Worm (Caenorhabditis elegans) whole organism, late embryonic: ENCODE results near the gene F28H7.2.

Source experiments
- C38D4.7 ChIP-seq: fragments of 200-800 bp; sonication (Bioruptor generic); optimal IDR thresholded peaks from 2 replicates; lab custom pipeline; 2018; ENCODE audit warnings: mild to moderate bottlenecking, missing genetic modification characterization, moderate library complexity, missing compliant biosample characterization
- F13H6.1 ChIP-seq: sonication (generic microtip); optimal IDR thresholded peaks from 2 replicates; lab custom pipeline; 2016; ENCODE audit warnings: missing genetic modification characterization, missing compliant biosample characterization
- ahr-1 ChIP-seq: sonication (generic microtip); optimal IDR thresholded peaks from 2 replicates; lab custom pipeline; 2016; ENCODE audit warnings: missing genetic modification characterization, missing compliant biosample characterization
- ama-1 ChIP-seq: fragments of 150-350 bp; optimal IDR thresholded peaks from 2 replicates; lab custom pipeline; 2014
- ceh-14 ChIP-seq: sonication (generic microtip); optimal IDR thresholded peaks from 2 replicates; lab custom pipeline; 2016; ENCODE audit warnings: missing genotype, missing genetic modification characterization, missing compliant biosample characterization
- ceh-18 ChIP-seq: sonication (generic microtip); optimal IDR thresholded peaks from 2 replicates; lab custom pipeline; 2016; ENCODE audit warnings: missing genetic modification characterization, missing compliant biosample characterization
- ceh-22 ChIP-seq: sonication (generic microtip); optimal IDR thresholded peaks from 2 replicates; lab custom pipeline; 2017; ENCODE audit warnings: missing biosample characterization, missing genetic modification characterization
- ceh-30 ChIP-seq: fragments of 150-350 bp; optimal IDR thresholded peaks from 2 replicates; lab custom pipeline; 2014; ENCODE audit warnings: missing biosample characterization, missing genetic modification characterization
- ceh-31 ChIP-seq: sonication (generic microtip); optimal IDR thresholded peaks from 2 replicates; lab custom pipeline; 2016; ENCODE audit warnings: missing genetic modification characterization, missing compliant biosample characterization
- ceh-34 ChIP-seq: sonication (generic microtip); optimal IDR thresholded peaks from 2 replicates; lab custom pipeline; 2016; ENCODE audit warnings: mild to moderate bottlenecking, missing genetic modification characterization, missing compliant biosample characterization
- ceh-45 ChIP-seq: fragments of 200-800 bp; sonication (Bioruptor generic); IDR thresholded peaks from 2 replicates; pipeline ENCODE4 v1.3.6; 2022; ENCODE audit warnings: missing genetic modification reagents, missing genetic modification characterization, missing compliant biosample characterization
- ceh-6 ChIP-seq: fragments of 200-800 bp; sonication (Bioruptor generic); optimal IDR thresholded peaks from 2 replicates; lab custom pipeline; 2018; ENCODE audit warnings: mild to moderate bottlenecking, missing genetic modification characterization, missing compliant biosample characterization
- ceh-9 ChIP-seq: sonication (generic microtip); optimal IDR thresholded peaks from 2 replicates; lab custom pipeline; 2016; ENCODE audit warnings: mild to moderate bottlenecking, missing genetic modification characterization, inconsistent platforms, missing compliant biosample characterization
- che-1 ChIP-seq: sonication (generic microtip); optimal IDR thresholded peaks from 2 replicates; lab custom pipeline; 2016; ENCODE audit warnings: mild to moderate bottlenecking, missing genetic modification characterization, missing compliant biosample characterization
- dve-1 ChIP-seq: sonication (generic microtip); optimal IDR thresholded peaks from 2 replicates; lab custom pipeline; 2017; ENCODE audit warnings: antibody characterized with exemption, mild to moderate bottlenecking, missing genetic modification characterization, missing compliant biosample characterization
- elt-2 ChIP-seq: sonication (generic microtip); optimal IDR thresholded peaks from 2 replicates; lab custom pipeline; 2016; ENCODE audit warnings: missing genetic modification reagents, missing genetic modification characterization, missing compliant biosample characterization
- ets-4 ChIP-seq: sonication (generic microtip); optimal IDR thresholded peaks from 2 replicates; lab custom pipeline; 2016; ENCODE audit warnings: missing genetic modification characterization, missing compliant biosample characterization
- hlh-15 ChIP-seq: sonication (generic microtip); optimal IDR thresholded peaks from 2 replicates; lab custom pipeline; 2016; ENCODE audit warnings: missing genetic modification characterization, missing compliant biosample characterization
- hlh-30 ChIP-seq: sonication (generic microtip); optimal IDR thresholded peaks from 2 replicates; lab custom pipeline; 2017; ENCODE audit warnings: antibody characterized with exemption, missing genetic modification characterization, missing compliant biosample characterization; ENCODE audit not compliant: insufficient read depth
- hlh-6 ChIP-seq: sonication (generic microtip); optimal IDR thresholded peaks from 2 replicates; lab custom pipeline; 2016; ENCODE audit warnings: missing genotype, missing genetic modification characterization, missing compliant biosample characterization
- hlh-8 ChIP-seq: sonication (generic microtip); optimal IDR thresholded peaks from 2 replicates; lab custom pipeline; 2016; ENCODE audit warnings: missing genotype, missing genetic modification characterization, missing compliant biosample characterization
- madf-2 ChIP-seq: sonication (generic microtip); optimal IDR thresholded peaks from 2 replicates; lab custom pipeline; 2017; ENCODE audit warnings: missing genetic modification characterization, missing compliant biosample characterization
- nfya-1 ChIP-seq: sonication (generic microtip); optimal IDR thresholded peaks from 2 replicates; lab custom pipeline; 2017; ENCODE audit warnings: missing genetic modification characterization, mild to moderate bottlenecking, missing compliant biosample characterization, antibody characterized with exemption, moderate library complexity
- nhr-11 ChIP-seq: fragments of 150-350 bp; optimal IDR thresholded peaks from 2 replicates; lab custom pipeline; 2014; ENCODE audit warnings: missing biosample characterization, missing genetic modification characterization
- npax-4 ChIP-seq: sonication (generic microtip); optimal IDR thresholded peaks from 2 replicates; lab custom pipeline; 2016; ENCODE audit warnings: missing genetic modification characterization, missing compliant biosample characterization
- odd-2 ChIP-seq: sonication (generic microtip); optimal IDR thresholded peaks from 2 replicates; lab custom pipeline; 2017; ENCODE audit warnings: antibody characterized with exemption, mild to moderate bottlenecking, missing genetic modification characterization, missing compliant biosample characterization
- pag-3 ChIP-seq: sonication (generic microtip); optimal IDR thresholded peaks from 2 replicates; lab custom pipeline; 2016; ENCODE audit warnings: missing compliant biosample characterization, missing genetic modification characterization, borderline replicate concordance
- pat-9 ChIP-seq: fragments of 200-800 bp; sonication (Bioruptor generic); optimal IDR thresholded peaks from 2 replicates; lab custom pipeline; 2018; ENCODE audit warnings: mild to moderate bottlenecking, missing genetic modification characterization, moderate library complexity, missing compliant biosample characterization
- pha-2 ChIP-seq: sonication (generic microtip); optimal IDR thresholded peaks from 2 replicates; lab custom pipeline; 2017; ENCODE audit warnings: mild to moderate bottlenecking, missing genetic modification characterization, missing compliant biosample characterization
- pqm-1 ChIP-seq: sonication (generic microtip); optimal IDR thresholded peaks from 2 replicates; lab custom pipeline; 2016; ENCODE audit warnings: missing genetic modification characterization, missing compliant biosample characterization
- pros-1 ChIP-seq: fragments of 150-350 bp; optimal IDR thresholded peaks from 2 replicates; lab custom pipeline; 2014; ENCODE audit warnings: missing biosample characterization, missing genetic modification reagents, missing genetic modification characterization
- ref-2 ChIP-seq: sonication (generic microtip); optimal IDR thresholded peaks from 2 replicates; lab custom pipeline; 2016; ENCODE audit warnings: missing genetic modification characterization, missing compliant biosample characterization
- rnt-1 ChIP-seq: sonication (generic microtip); optimal IDR thresholded peaks from 2 replicates; lab custom pipeline; 2016; ENCODE audit warnings: missing genetic modification characterization, missing compliant biosample characterization
- sox-4 ChIP-seq: sonication (generic microtip); optimal IDR thresholded peaks from 2 replicates; lab custom pipeline; 2017; ENCODE audit warnings: mild to moderate bottlenecking, missing genetic modification characterization, inconsistent platforms, missing compliant biosample characterization
- syd-9 ChIP-seq: sonication (generic microtip); optimal IDR thresholded peaks from 2 replicates; lab custom pipeline; 2016; ENCODE audit warnings: mild to moderate bottlenecking, missing genetic modification characterization, moderate library complexity, missing compliant biosample characterization
- tbx-7 ChIP-seq: sonication (generic microtip); optimal IDR thresholded peaks from 2 replicates; lab custom pipeline; 2016; ENCODE audit warnings: missing genotype, missing genetic modification characterization, missing compliant biosample characterization
- unc-55 ChIP-seq: sonication (generic microtip); optimal IDR thresholded peaks from 2 replicates; lab custom pipeline; 2017; ENCODE audit warnings: missing biosample characterization, missing genetic modification reagents, missing genetic modification characterization
- unc-86 ChIP-seq: sonication (generic microtip); optimal IDR thresholded peaks from 2 replicates; lab custom pipeline; 2016; ENCODE audit warnings: missing genetic modification characterization, missing compliant biosample characterization
- ztf-16 ChIP-seq: sonication (generic microtip); optimal IDR thresholded peaks from 2 replicates; lab custom pipeline; 2017; ENCODE audit warnings: missing genetic modification characterization, missing compliant biosample characterization

Gene F28H7.2

DNA sequence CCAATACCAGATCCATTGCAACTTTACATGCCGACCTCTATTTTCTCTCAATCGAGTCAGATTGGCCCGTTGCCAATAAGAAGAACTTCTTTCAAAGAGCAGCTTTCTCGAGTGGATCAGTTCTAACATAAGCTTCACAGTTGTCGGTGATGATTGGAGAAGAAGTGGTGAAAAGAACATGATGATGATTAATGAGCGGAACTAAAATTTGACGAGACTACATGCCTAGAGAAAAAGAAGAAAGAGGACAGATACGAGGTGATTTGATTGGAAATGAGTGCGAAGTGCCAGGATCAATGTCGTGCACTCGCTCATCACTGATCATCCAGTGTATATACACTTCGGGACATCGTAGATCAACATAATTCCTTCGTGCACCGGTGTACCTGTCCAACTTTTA, 20.1 kb upstream of the F28H7.2 start:
- TF ChIP-seq ceh-31 (tag; lab: Kevin White, UChicago) (no peak), unc-86 (tag; lab: Kevin White, UChicago) (no peak), ets-4 (tag; lab: Kevin White, UChicago) (no peak), hlh-15 (tag; lab: Kevin White, UChicago) (no peak), odd-2 (tag; lab: Kevin White, UChicago) (no peak), unc-55 (GFP tag; lab: Kevin White, UChicago) (peak; percentile 92), syd-9 (tag; lab: Kevin White, UChicago) (no peak), rnt-1 (tag; lab: Kevin White, UChicago) (peak; percentile 19), pha-2 (tag; lab: Kevin White, UChicago) (no peak), hlh-6 (tag; lab: Kevin White, UChicago) (no peak), ceh-18 (peak; percentile 73), ceh-45 (no peak), C38D4.7 (GFP tag; lab: Kevin White, UChicago) (no peak), ceh-9 (no peak), nfya-1 (tag; lab: Kevin White, UChicago) (peak; percentile 32), dve-1 (no peak)

DNA sequence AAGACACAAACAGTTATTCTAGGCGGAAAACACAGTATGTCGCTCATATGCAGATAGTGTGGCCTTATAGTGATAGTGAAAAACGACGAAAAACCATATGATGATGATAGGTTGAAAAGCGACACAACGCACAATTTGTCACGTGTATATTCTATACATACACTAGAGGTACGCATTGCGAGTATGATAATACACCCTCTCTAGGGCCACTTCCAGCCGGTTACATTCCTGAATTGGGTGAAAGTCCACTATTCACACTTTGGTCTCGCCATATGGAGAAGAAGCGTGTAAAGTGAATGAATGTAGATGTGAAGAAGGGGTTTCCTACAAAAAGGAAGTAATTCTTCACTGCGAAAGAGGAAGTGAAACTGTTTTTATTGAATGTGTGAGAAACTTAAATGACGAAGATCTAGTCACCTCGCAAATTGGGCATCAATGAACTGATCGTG, 18.2 kb upstream of the F28H7.2 start:
- TF ChIP-seq sox-4 (no peak), ceh-30 (tag; lab: Kevin White, UChicago) (no peak), hlh-6 (tag; lab: Kevin White, UChicago) (no peak), ceh-18 (no peak), C38D4.7 (GFP tag; lab: Kevin White, UChicago) (no peak), ama-1 (lab: Kevin White, UChicago) (no peak), ceh-22 (tag; lab: Kevin White, UChicago) (no peak), ceh-31 (tag; lab: Kevin White, UChicago) (no peak), nfya-1 (tag; lab: Kevin White, UChicago) (no peak), ztf-16 (tag; lab: Kevin White, UChicago) (no peak), hlh-30 (tag; lab: Kevin White, UChicago) (peak; percentile 7), nhr-11 (tag; lab: Kevin White, UChicago) (no peak), dve-1 (peak; percentile 66), F13H6.1 (no peak), hlh-8 (tag; lab: Kevin White, UChicago) (no peak), unc-55 (GFP tag; lab: Kevin White, UChicago) (no peak), ceh-14 (tag; lab: Kevin White, UChicago) (no peak), pros-1 (tag; lab: Kevin White, UChicago) (no peak), ceh-6 (GFP tag; lab: Kevin White, UChicago) (no peak), unc-86 (tag; lab: Kevin White, UChicago) (no peak), pqm-1 (tag; lab: Kevin White, UChicago) (peak; percentile 21), ref-2 (tag; lab: Kevin White, UChicago) (no peak), che-1 (tag; lab: Kevin White, UChicago) (no peak), npax-4 (tag; lab: Kevin White, UChicago) (no peak), ceh-34 (no peak), syd-9 (tag; lab: Kevin White, UChicago) (no peak), pha-2 (tag; lab: Kevin White, UChicago) (no peak), hlh-15 (tag; lab: Kevin White, UChicago) (no peak), ceh-9 (no peak), pat-9 (tag; lab: Kevin White, UChicago) (no peak), elt-2 (tag; lab: Kevin White, UChicago) (peak; percentile 45), pag-3 (tag; lab: Kevin White, UChicago) (no peak), tbx-7 (tag; lab: Kevin White, UChicago) (no peak), ets-4 (tag; lab: Kevin White, UChicago) (no peak)

DNA sequence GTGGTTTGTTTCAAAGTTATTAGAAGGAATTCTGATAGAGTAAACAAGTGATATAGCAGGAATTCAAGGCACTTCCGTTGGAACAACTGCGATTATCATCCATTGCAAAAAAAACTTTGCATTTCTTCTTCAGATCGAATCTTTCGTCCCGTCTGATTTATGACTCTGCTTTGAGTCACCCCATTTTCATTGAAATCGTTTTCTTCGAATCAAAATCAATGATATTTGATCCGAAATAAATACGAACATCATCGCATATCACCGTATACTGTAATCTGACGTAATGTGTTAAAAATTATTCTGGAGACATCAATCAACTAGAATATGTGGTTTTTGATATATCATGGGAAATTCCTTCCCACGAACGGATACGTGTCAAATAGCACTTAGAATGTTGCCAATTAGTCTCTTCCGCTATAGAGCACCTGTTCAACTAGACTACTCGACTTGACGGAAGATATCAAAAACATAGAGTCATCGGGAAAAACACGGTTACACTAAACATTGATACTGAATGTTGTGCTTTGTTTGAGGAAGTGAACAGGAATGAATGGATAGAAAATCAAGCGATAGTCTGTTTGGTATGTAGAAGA, 16.8 kb upstream of the F28H7.2 start:
- TF ChIP-seq dve-1 (no peak), unc-55 (GFP tag; lab: Kevin White, UChicago) (peak; percentile 47), ahr-1 (no peak), madf-2 (tag; lab: Kevin White, UChicago) (no peak), npax-4 (tag; lab: Kevin White, UChicago) (no peak)
